Worm (Caenorhabditis elegans) whole organism, L4/young adult: ENCODE measurements around the gene sra-39.

Experiments
- W03F9.2 ChIP-seq: fragments of 150-350 bp; optimal IDR thresholded peaks from 2 replicates; lab custom pipeline; 2014; ENCODE audit warnings: missing biosample characterization, missing genetic modification characterization
- him-1 ChIP-seq: sonication (generic microtip); optimal IDR thresholded peaks from 2 replicates; lab custom pipeline; 2016; ENCODE audit warnings: missing genotype, missing genetic modification reagents, missing genetic modification characterization, missing compliant biosample characterization

- TF ChIP-seq him-1 (tag; lab: Kevin White, UChicago), result no peak
- TF ChIP-seq W03F9.2, result no peak
These were observed 27.3 kb downstream of the sra-39 start for ce11 chrX:13875913-13876312.
